Worm (Caenorhabditis elegans) whole organism, L1 larva: ENCODE data around the gene dyf-3.

Experiments used
- C04F5.9 ChIP-seq: sonication (generic microtip); optimal IDR thresholded peaks from 2 replicates; lab custom pipeline; 2016; ENCODE audit warnings: missing genetic modification characterization, missing compliant biosample characterization
- Y116A8C.19 ChIP-seq: sonication (generic microtip); optimal IDR thresholded peaks from 2 replicates; lab custom pipeline; 2016; ENCODE audit warnings: missing compliant biosample characterization, missing genetic modification characterization, borderline replicate concordance
- ama-1 ChIP-seq: fragments of 150-350 bp; optimal IDR thresholded peaks from 2 replicates; lab custom pipeline; 2014
- ceh-8 ChIP-seq: fragments of 200-800 bp; sonication (Bioruptor generic); optimal IDR thresholded peaks from 2 replicates; lab custom pipeline; 2018; ENCODE audit warnings: mild to moderate bottlenecking, missing genetic modification characterization, moderate library complexity, missing compliant biosample characterization
- ceh-90 ChIP-seq: sonication (generic microtip); optimal IDR thresholded peaks from 2 replicates; lab custom pipeline; 2016; ENCODE audit warnings: missing genetic modification characterization, missing compliant biosample characterization
- dpl-1 ChIP-seq, 3 experiments: fragments of 150-350 bp in 2 of 3; sonication (generic microtip) in 1 of 3; optimal IDR thresholded peaks; 2 replicates each; lab custom pipeline; 2014 to 2017; ENCODE audit warnings: missing biosample characterization in 3 of 3, missing genetic modification characterization in 3 of 3, missing genetic modification reagents in 3 of 3
- dsc-1 ChIP-seq: sonication (generic microtip); optimal IDR thresholded peaks from 2 replicates; lab custom pipeline; 2016; ENCODE audit warnings: mild to moderate bottlenecking, missing genetic modification characterization, missing compliant biosample characterization
- egl-13 ChIP-seq: sonication (generic microtip); optimal IDR thresholded peaks from 2 replicates; lab custom pipeline; 2016; ENCODE audit warnings: missing genotype, missing genetic modification reagents, missing genetic modification characterization, missing compliant biosample characterization
- egl-27 ChIP-seq, 2 experiments: fragments of 150-350 bp in 1 of 2; sonication (generic microtip); optimal IDR thresholded peaks; 3 replicates each; lab custom pipeline; 2017 to 2018; ENCODE audit warnings: missing biosample characterization in 2 of 2, missing genetic modification characterization in 2 of 2, missing genetic modification reagents in 2 of 2
- ets-5 ChIP-seq: fragments of 200-800 bp; sonication (Bioruptor generic); IDR thresholded peaks from 2 replicates; pipeline ENCODE4 v1.3.6; 2022; ENCODE audit warnings: missing genetic modification characterization, missing compliant biosample characterization
- fkh-8 ChIP-seq: sonication (generic microtip); optimal IDR thresholded peaks from 2 replicates; lab custom pipeline; 2016; ENCODE audit warnings: mild to moderate bottlenecking, missing genetic modification characterization, missing compliant biosample characterization
- fos-1 ChIP-seq: fragments of 150-350 bp; optimal IDR thresholded peaks from 2 replicates; lab custom pipeline; 2014; ENCODE audit warnings: missing biosample characterization, missing genetic modification characterization
- grh-1 ChIP-seq: fragments of 200-800 bp; sonication (Bioruptor generic); IDR thresholded peaks from 2 replicates; pipeline ENCODE4 v1.3.6; 2022; ENCODE audit warnings: missing genetic modification reagents, missing genetic modification characterization, missing compliant biosample characterization
- hlh-17 ChIP-seq: fragments of 200-800 bp; sonication (Bioruptor generic); optimal IDR thresholded peaks from 2 replicates; lab custom pipeline; 2018; ENCODE audit warnings: missing genetic modification characterization, mild to moderate bottlenecking, missing compliant biosample characterization, moderate library complexity, borderline replicate concordance
- hlh-4 ChIP-seq: sonication (generic microtip); optimal IDR thresholded peaks from 2 replicates; lab custom pipeline; 2016; ENCODE audit warnings: mild to moderate bottlenecking, missing genetic modification characterization, missing compliant biosample characterization
- hpl-2 ChIP-seq: fragments of 150-350 bp; optimal IDR thresholded peaks from 2 replicates; lab custom pipeline; 2014; ENCODE audit warnings: missing biosample characterization, missing genetic modification reagents, missing genetic modification characterization
- irx-1 ChIP-seq: sonication (generic microtip); optimal IDR thresholded peaks from 2 replicates; lab custom pipeline; 2016; ENCODE audit warnings: missing genetic modification characterization, missing compliant biosample characterization
- isw-1 ChIP-seq: fragments of 200-800 bp; sonication (Bioruptor generic); IDR thresholded peaks from 2 replicates; pipeline ENCODE4 v1.3.6; 2022; ENCODE audit warnings: missing genetic modification characterization, missing compliant biosample characterization
- lin-13 ChIP-seq: fragments of 150-350 bp; optimal IDR thresholded peaks from 2 replicates; lab custom pipeline; 2014; ENCODE audit warnings: missing biosample characterization, missing genetic modification reagents, missing genetic modification characterization
- lin-14 ChIP-seq: fragments of 200-800 bp; sonication (Bioruptor generic); optimal IDR thresholded peaks from 2 replicates; lab custom pipeline; 2018; ENCODE audit warnings: mild to moderate bottlenecking, missing genetic modification characterization, moderate library complexity, missing compliant biosample characterization
- lin-15B ChIP-seq: fragments of 150-350 bp; sonication (generic microtip); optimal IDR thresholded peaks from 3 replicates; lab custom pipeline; 2014; ENCODE audit warnings: missing biosample characterization, missing genetic modification characterization
- lir-3 ChIP-seq: sonication (generic microtip); optimal IDR thresholded peaks from 2 replicates; lab custom pipeline; 2016; ENCODE audit warnings: mild to moderate bottlenecking, missing genetic modification characterization, moderate library complexity, missing compliant biosample characterization; ENCODE audit not compliant: poor library complexity
- mdl-1 ChIP-seq, 2 experiments: fragments of 150-350 bp; optimal IDR thresholded peaks; 2 replicates each; lab custom pipeline; 2014 to 2017; ENCODE audit warnings: missing biosample characterization in 2 of 2, missing genetic modification characterization in 2 of 2, inconsistent platforms in 1 of 2
- mep-1 ChIP-seq: fragments of 150-350 bp; optimal IDR thresholded peaks from 2 replicates; lab custom pipeline; 2014; ENCODE audit warnings: missing biosample characterization, missing genetic modification characterization
- nhr-12 ChIP-seq: sonication (generic microtip); optimal IDR thresholded peaks from 2 replicates; lab custom pipeline; 2017; ENCODE audit warnings: missing biosample characterization, missing genetic modification characterization
- nhr-20 ChIP-seq: sonication (generic microtip); optimal IDR thresholded peaks from 2 replicates; lab custom pipeline; 2016; ENCODE audit warnings: mild to moderate bottlenecking, missing genetic modification characterization, missing compliant biosample characterization
- nhr-28 ChIP-seq: fragments of 150-350 bp; optimal IDR thresholded peaks from 2 replicates; lab custom pipeline; 2014; ENCODE audit warnings: missing biosample characterization, missing genetic modification characterization
- nhr-47 ChIP-seq: sonication (generic microtip); optimal IDR thresholded peaks from 2 replicates; lab custom pipeline; 2016; ENCODE audit warnings: mild to moderate bottlenecking, missing genetic modification characterization, moderate library complexity, missing compliant biosample characterization
- nhr-71 ChIP-seq: sonication (generic microtip); optimal IDR thresholded peaks from 2 replicates; lab custom pipeline; 2016; ENCODE audit warnings: mild to moderate bottlenecking, missing genetic modification characterization, moderate library complexity, missing compliant biosample characterization
- nhr-77 ChIP-seq: fragments of 150-350 bp; optimal IDR thresholded peaks from 2 replicates; lab custom pipeline; 2014; ENCODE audit warnings: missing biosample characterization, missing genetic modification characterization
- nhr-84 ChIP-seq: sonication (generic microtip); optimal IDR thresholded peaks from 2 replicates; lab custom pipeline; 2017; ENCODE audit warnings: missing biosample characterization, missing genetic modification characterization
- nhr-85 ChIP-seq: sonication (generic microtip); peaks from one replicate; lab custom pipeline; 2016; ENCODE audit warnings: missing genetic modification characterization, inconsistent platforms, missing compliant biosample characterization
- pag-3 ChIP-seq: sonication (generic microtip); optimal IDR thresholded peaks from 2 replicates; lab custom pipeline; 2017; ENCODE audit warnings: missing genetic modification characterization, mild to moderate bottlenecking, missing compliant biosample characterization, antibody characterized with exemption, borderline replicate concordance; ENCODE audit not compliant: insufficient read depth
- pax-3 ChIP-seq: fragments of 200-800 bp; sonication (Bioruptor generic); optimal IDR thresholded peaks from 2 replicates; lab custom pipeline; 2018; ENCODE audit warnings: mild to moderate bottlenecking, missing genetic modification characterization, moderate library complexity, missing compliant biosample characterization
- pqm-1 ChIP-seq: sonication (generic microtip); optimal IDR thresholded peaks from 3 replicates; lab custom pipeline; 2017; ENCODE audit warnings: missing biosample characterization, missing genetic modification characterization
- snpc-4 ChIP-seq: fragments of 150-350 bp; optimal IDR thresholded peaks from 2 replicates; lab custom pipeline; 2014; ENCODE audit warnings: missing biosample characterization, missing genetic modification characterization
- tbx-2 ChIP-seq: sonication (generic microtip); optimal IDR thresholded peaks from 2 replicates; lab custom pipeline; 2016; ENCODE audit warnings: missing genetic modification characterization, missing compliant biosample characterization
- unc-130 ChIP-seq: fragments of 150-350 bp; optimal IDR thresholded peaks from 2 replicates; lab custom pipeline; 2017; ENCODE audit warnings: missing biosample characterization, missing genetic modification characterization, inconsistent platforms
- unc-30 ChIP-seq: sonication (generic microtip); optimal IDR thresholded peaks from 2 replicates; lab custom pipeline; 2017; ENCODE audit warnings: missing biosample characterization, missing genetic modification characterization
- unc-62 ChIP-seq: fragments of 150-350 bp; optimal IDR thresholded peaks from 2 replicates; lab custom pipeline; 2014; ENCODE audit warnings: missing biosample characterization, missing genetic modification reagents, missing genetic modification characterization
- unc-86 ChIP-seq: sonication (generic microtip); optimal IDR thresholded peaks from 2 replicates; lab custom pipeline; 2016; ENCODE audit warnings: missing genetic modification characterization, missing compliant biosample characterization
- xbp-1 ChIP-seq: sonication (generic microtip); optimal IDR thresholded peaks from 2 replicates; lab custom pipeline; 2016; ENCODE audit warnings: missing genetic modification characterization, missing compliant biosample characterization
- ztf-11 ChIP-seq, 2 experiments: sonication (generic microtip); optimal IDR thresholded peaks; 2 replicates each; lab custom pipeline; 2016 to 2017; ENCODE audit warnings: missing genetic modification characterization in 2 of 2, missing biosample characterization in 1 of 2, missing compliant biosample characterization in 1 of 2
- ztf-4 ChIP-seq: fragments of 150-350 bp; optimal IDR thresholded peaks from 2 replicates; lab custom pipeline; 2014; ENCODE audit warnings: missing biosample characterization, missing genetic modification characterization

dyf-3 gene

DNA sequence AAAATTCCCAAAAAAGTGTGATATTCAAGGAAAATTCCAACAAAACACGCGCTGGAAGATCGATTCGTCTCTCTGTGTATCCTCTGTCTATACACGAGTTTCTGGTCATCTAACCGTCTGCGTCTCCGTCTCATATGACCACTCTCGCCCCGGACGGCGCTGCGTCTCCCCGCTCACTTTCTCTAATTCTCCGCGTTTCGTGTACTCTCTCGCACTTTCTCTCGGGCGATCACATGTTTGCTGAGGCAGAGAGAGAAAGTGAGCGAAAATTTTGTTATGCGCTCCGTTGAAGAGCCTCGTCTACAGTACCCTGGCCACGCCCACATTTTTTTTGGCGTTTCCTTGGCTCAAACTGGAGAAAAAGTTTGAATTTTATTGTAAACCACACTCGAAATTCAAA, 14.4 kb downstream of the dyf-3 start (continued):
- TF ChIP-seq pag-3 (tag; lab: Kevin White, UChicago) (no peak), isw-1 (GFP tag; lab: Robert Waterston, UW) (peak; percentile 90), nhr-47 (peak; percentile 97), ets-5 (no peak), hlh-4 (tag; lab: Kevin White, UChicago) (no peak), egl-13 (tag; lab: Kevin White, UChicago) (peak; percentile 86), pqm-1 (tag; lab: Kevin White, UChicago) (no peak), fkh-8 (tag; lab: Kevin White, UChicago) (peak; percentile 94), nhr-12 (no peak), dpl-1 (GFP tag; optimal IDR thresholded peaks at IDR 0.05; lab: Kevin White, UChicago) (peak; percentile 81 to 83 (median 82)), irx-1 (tag; lab: Kevin White, UChicago) (peak; percentile 86), dsc-1 (tag; lab: Kevin White, UChicago) (peak; percentile 90), mep-1 (tag; lab: Kevin White, UChicago) (peak; percentile 89), xbp-1 (tag; lab: Kevin White, UChicago) (peak; percentile 93), unc-130 (tag; lab: Kevin White, UChicago) (no peak), grh-1 (GFP tag; lab: Robert Waterston, UW) (peak; percentile 92), pax-3 (tag; lab: Kevin White, UChicago) (peak; percentile 74), nhr-77 (tag; lab: Kevin White, UChicago) (peak; percentile 78), lin-15B (tag; lab: Kevin White, UChicago) (peak; percentile 67), nhr-20 (tag; lab: Kevin White, UChicago) (peak; percentile 95), nhr-85 (peak; percentile 96), lir-3 (tag; lab: Kevin White, UChicago) (no peak), tbx-2 (peak; percentile 95), ztf-4 (tag; lab: Kevin White, UChicago) (peak; percentile 82), nhr-71 (peak; percentile 98), hpl-2 (GFP tag; lab: Kevin White, UChicago) (peak; percentile 65), ceh-8 (GFP tag; lab: Kevin White, UChicago) (peak; percentile 87), ceh-90 (tag; lab: Kevin White, UChicago) (no peak), unc-86 (tag; lab: Kevin White, UChicago) (peak; percentile 97), nhr-84 (no peak), fos-1 (tag; lab: Kevin White, UChicago) (peak; percentile 76), nhr-28 (tag; lab: Kevin White, UChicago) (no peak)
- TF ChIP-seq, all 84 proteins: peak for 58

DNA sequence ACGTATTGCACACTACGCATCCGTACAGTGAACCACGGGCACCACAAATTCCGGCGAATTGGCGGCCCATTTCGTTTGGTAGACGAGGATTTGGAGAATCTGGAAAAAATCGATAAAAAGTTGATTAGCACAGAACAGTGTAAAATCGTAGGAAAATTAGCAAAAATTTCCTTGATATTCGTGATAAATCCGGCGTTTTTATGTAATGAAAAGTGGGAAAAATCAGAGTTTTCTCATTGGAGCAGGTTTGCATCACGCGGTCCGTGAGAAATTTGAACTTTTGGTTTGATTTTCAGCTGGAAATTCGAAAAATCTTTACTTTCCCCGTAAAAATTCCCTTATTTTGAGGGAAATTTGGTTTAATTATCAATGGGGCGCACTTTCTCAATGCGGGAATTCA, 15.0 kb downstream of the dyf-3 start, which contains the start of gene B0546.4:
TSS of gene B0546.4 (minus strand) at position 101 of the 400 bp plus-strand sequence.
- no peak for TF ChIP-seq C04F5.9
- no peak for TF ChIP-seq egl-27 (tag; optimal IDR thresholded peaks at IDR 0.05; lab: Kevin White, UChicago)
- TF ChIP-seq hlh-17 (GFP tag; lab: Kevin White, UChicago) = no peak
- TF ChIP-seq mdl-1 (tag; optimal IDR thresholded peaks at IDR 0.05; lab: Kevin White, UChicago) = no peak
- no peak for TF ChIP-seq nhr-47
- no peak for TF ChIP-seq ztf-11 (tag; optimal IDR thresholded peaks at IDR 0.05; lab: Kevin White, UChicago)
- no peak for TF ChIP-seq ama-1 (lab: Kevin White, UChicago)
- TF ChIP-seq fos-1 (tag; lab: Kevin White, UChicago) = no peak
- TF ChIP-seq unc-62 (GFP tag; lab: Kevin White, UChicago) = no peak
- no peak for TF ChIP-seq isw-1 (GFP tag; lab: Robert Waterston, UW)
- no peak for TF ChIP-seq Y116A8C.19
- no peak for TF ChIP-seq nhr-85
- TF ChIP-seq grh-1 (GFP tag; lab: Robert Waterston, UW) = no peak
- no peak for TF ChIP-seq mep-1 (tag; lab: Kevin White, UChicago)
- TF ChIP-seq nhr-12 = no peak
- TF ChIP-seq lin-15B (tag; lab: Kevin White, UChicago) = no peak
- TF ChIP-seq lin-14 (GFP tag; lab: Kevin White, UChicago) = no peak
- no peak for TF ChIP-seq unc-30 (tag; lab: Kevin White, UChicago)
- TF ChIP-seq snpc-4 = no peak
- no peak for TF ChIP-seq lin-13 (GFP tag; lab: Kevin White, UChicago)
